Fruit fly (Drosophila melanogaster): Measurements from ENCODE around the gene LManIII.

Gene LManIII

dm6 chr2L:8787575-8787974 lies 19.1 kb upstream of the LManIII start (continued):
- TF ChIP-seq disco-r (GFP tag; optimal IDR thresholded peaks at IDR 0.05) (no peak), CG7271 (tag; optimal IDR thresholded peaks at IDR 0.05) (no peak), CG14860 (GFP tag; IDR thresholded peaks at IDR 0.05; ENCODE audit: partially characterized antibody) (no peak), CG10147 (GFP tag; optimal IDR thresholded peaks at IDR 0.05) (no peak), en (GFP tag; optimal IDR thresholded peaks at IDR 0.05) (no peak), hth (optimal IDR thresholded peaks at IDR 0.05) (no peak), CG9609 (GFP tag; optimal IDR thresholded peaks at IDR 0.05) (no peak), Trl (optimal IDR thresholded peaks at IDR 0.05) (no peak), Trl (GFP tag; optimal IDR thresholded peaks at IDR 0.05) (no peak), shn (GFP tag; optimal IDR thresholded peaks at IDR 0.05) (no peak), sd (tag; optimal IDR thresholded peaks at IDR 0.05) (no peak), MBD-R2 (GFP tag; IDR thresholded peaks at IDR 0.05) (no peak), klu (GFP tag; IDR thresholded peaks at IDR 0.05) (no peak), CG17829 (tag; optimal IDR thresholded peaks at IDR 0.05) (no peak), CG10462 (GFP tag; optimal IDR thresholded peaks at IDR 0.05) (no peak), CG6765 (GFP tag; optimal IDR thresholded peaks at IDR 0.05) (no peak), Med (GFP tag) (no peak), Spps (tag; optimal IDR thresholded peaks at IDR 0.05) (no peak), CG8478 (optimal IDR thresholded peaks at IDR 0.05) (no peak), Hey (tag; optimal IDR thresholded peaks at IDR 0.05) (no peak), Xbp1 (GFP tag; optimal IDR thresholded peaks at IDR 0.05) (peak; percentile 5), CG10959 (GFP tag; IDR thresholded peaks at IDR 0.05) (no peak), CG11723 (GFP tag; optimal IDR thresholded peaks at IDR 0.05) (no peak), fd3F (GFP tag; optimal IDR thresholded peaks at IDR 0.05) (no peak), CG30403 (GFP tag; optimal IDR thresholded peaks at IDR 0.05) (no peak), crol (GFP tag; IDR thresholded peaks at IDR 0.05) (no peak), nom (GFP tag; optimal IDR thresholded peaks at IDR 0.05) (no peak), lola (GFP tag; optimal IDR thresholded peaks at IDR 0.05) (peak in 1 of 3 experiments; percentile 47), cwo (GFP tag; optimal IDR thresholded peaks at IDR 0.05) (no peak), gsb (GFP tag; IDR thresholded peaks at IDR 0.05) (no peak), CG31365 (tag; optimal IDR thresholded peaks at IDR 0.05) (no peak), CG4707 (GFP tag; optimal IDR thresholded peaks at IDR 0.05) (no peak), CG4360 (GFP tag; IDR thresholded peaks at IDR 0.05) (no peak), pb (GFP tag; optimal IDR thresholded peaks at IDR 0.05) (no peak), Myb (GFP tag; optimal IDR thresholded peaks at IDR 0.05) (no peak), knrl (GFP tag; IDR thresholded peaks at IDR 0.05; ENCODE audit: partially characterized antibody) (no peak), kay (GFP tag; optimal IDR thresholded peaks at IDR 0.05) (no peak), E2f1 (GFP tag; IDR thresholded peaks at IDR 0.05) (no peak), Nf-YB (GFP tag; optimal IDR thresholded peaks at IDR 0.05) (no peak), schlank (tag; optimal IDR thresholded peaks at IDR 0.05) (no peak), CG17385 (GFP tag; optimal IDR thresholded peaks at IDR 0.05) (peak; percentile 7), cad (GFP tag; optimal IDR thresholded peaks at IDR 0.05) (no peak), CG11695 (GFP tag; IDR thresholded peaks at IDR 0.05) (no peak), Hr3 (GFP tag; optimal IDR thresholded peaks at IDR 0.05) (no peak), Elba2 (GFP tag; optimal IDR thresholded peaks at IDR 0.05) (no peak), gcm2 (GFP tag; optimal IDR thresholded peaks at IDR 0.05) (no peak), CG2678 (tag; optimal IDR thresholded peaks at IDR 0.05) (peak; percentile 33), fd102C (GFP tag; optimal IDR thresholded peaks at IDR 0.05) (no peak), btn (GFP tag; optimal IDR thresholded peaks at IDR 0.05) (no peak), CG4424 (GFP tag; optimal IDR thresholded peaks at IDR 0.05) (no peak), CG6791 (GFP tag; IDR thresholded peaks at IDR 0.05; ENCODE audit: partially characterized antibody) (no peak), CG8765 (GFP tag; IDR thresholded peaks at IDR 0.05) (no peak), CG17359 (tag; optimal IDR thresholded peaks at IDR 0.05) (no peak)

All from whole organism, embryonic.